Worm (Caenorhabditis elegans): ENCODE data around the gene F08F3.6.

- TF ChIP-seq unc-55 (GFP tag; optimal IDR thresholded peaks at IDR 0.05) (no peak), lin-13 (GFP tag; optimal IDR thresholded peaks at IDR 0.05) (no peak), F13H6.1 (tag; optimal IDR thresholded peaks at IDR 0.05) (no peak), nhr-77 (tag; optimal IDR thresholded peaks at IDR 0.05) (no peak), ceh-82 (tag; optimal IDR thresholded peaks at IDR 0.05) (no peak), mab-5 (tag; optimal IDR thresholded peaks at IDR 0.05) (peak; percentile 3), nhr-11 (tag; optimal IDR thresholded peaks at IDR 0.05) (no peak), nhr-237 (tag; optimal IDR thresholded peaks at IDR 0.05) (no peak), blmp-1 (tag; optimal IDR thresholded peaks at IDR 0.05; ENCODE audit: insufficient read depth) (no peak), nhr-6 (tag; optimal IDR thresholded peaks at IDR 0.05) (no peak), lin-39 (tag; optimal IDR thresholded peaks at IDR 0.05) (no peak)
These were observed 22.5 kb upstream of the F08F3.6 start for ce11 chrV:5442366-5442765.

Data from whole organism, L2 larva.